Fruit fly (Drosophila melanogaster) whole organism, prepupa: Measurements from ENCODE around the gene CG11345.

ENCODE experiments used
- Blimp-1 ChIP-seq: fragments of 200-800 bp; sonication (Bioruptor generic); optimal IDR thresholded peaks from 3 replicates; lab custom pipeline; 2017; ENCODE audit warnings: missing biosample characterization, missing genetic modification characterization, mild to moderate bottlenecking, moderate library complexity, missing genetic modification reagents
- CG10631 ChIP-seq: fragments of 200-800 bp; sonication (Bioruptor generic); optimal IDR thresholded peaks from 2 replicates; lab custom pipeline; 2016; ENCODE audit warnings: missing biosample characterization, missing genetic modification characterization
- CG10669 ChIP-seq: fragments of 200-800 bp; sonication (Bioruptor generic); optimal IDR thresholded peaks from 3 replicates; lab custom pipeline; 2018; ENCODE audit warnings: missing biosample characterization, mild to moderate bottlenecking, missing genetic modification characterization, moderate library complexity
- CG11294 ChIP-seq: fragments of 200-800 bp; sonication (Bioruptor generic); IDR thresholded peaks from 2 replicates; pipeline ENCODE4 v1.3.6; 2022; ENCODE audit warnings: missing biosample characterization, missing genetic modification characterization
- CG11902 ChIP-seq: fragments of 200-800 bp; sonication (Bioruptor generic); optimal IDR thresholded peaks from 3 replicates; lab custom pipeline; 2016; ENCODE audit warnings: missing biosample characterization, missing genetic modification characterization
- CG15336 ChIP-seq: fragments of 200-800 bp; sonication (Bioruptor generic); IDR thresholded peaks from 2 replicates; pipeline ENCODE4 v1.3.6; 2022; ENCODE audit warnings: missing biosample characterization, missing genetic modification characterization
- CG3032 ChIP-seq: fragments of 200-800 bp; optimal IDR thresholded peaks from 2 replicates; lab custom pipeline; 2019; ENCODE audit warnings: missing biosample characterization, mild to moderate bottlenecking, missing genetic modification characterization, moderate library complexity
- CG31627 ChIP-seq: fragments of 200-800 bp; sonication (Bioruptor generic); optimal IDR thresholded peaks from 3 replicates; lab custom pipeline; 2016; ENCODE audit warnings: missing biosample characterization, missing genetic modification characterization
- CG32006 ChIP-seq: fragments of 200-800 bp; sonication (Bioruptor generic); optimal IDR thresholded peaks from 3 replicates; lab custom pipeline; 2017; ENCODE audit warnings: missing biosample characterization, mild to moderate bottlenecking, missing genetic modification characterization
- CG3919 ChIP-seq: fragments of 200-800 bp; sonication (Bioruptor generic); optimal IDR thresholded peaks from 3 replicates; lab custom pipeline; 2016; ENCODE audit warnings: missing biosample characterization, missing genetic modification characterization
- CG6163 ChIP-seq: fragments of 200-800 bp; sonication (Bioruptor generic); IDR thresholded peaks from 3 replicates; pipeline ENCODE4 v1.3.6; 2022; ENCODE audit warnings: missing biosample characterization, missing genetic modification characterization
- CG6276 ChIP-seq: fragments of 200-800 bp; sonication (Bioruptor generic); optimal IDR thresholded peaks from 2 replicates; lab custom pipeline; 2017; ENCODE audit warnings: missing biosample characterization, mild to moderate bottlenecking, missing genetic modification characterization
- CG6792 ChIP-seq: fragments of 200-800 bp; sonication (Bioruptor generic); optimal IDR thresholded peaks from 3 replicates; lab custom pipeline; 2016; ENCODE audit warnings: missing biosample characterization, missing genetic modification characterization
- CG6808 ChIP-seq: fragments of 200-800 bp; sonication (Bioruptor generic); optimal IDR thresholded peaks from 3 replicates; lab custom pipeline; 2017; ENCODE audit warnings: missing biosample characterization, missing genetic modification characterization, mild to moderate bottlenecking, moderate library complexity, missing genetic modification reagents
- CG6854 ChIP-seq: fragments of 200-800 bp; sonication (Bioruptor generic); optimal IDR thresholded peaks from 2 replicates; lab custom pipeline; 2017; ENCODE audit warnings: missing biosample characterization, mild to moderate bottlenecking, missing genetic modification characterization
- CG9139 ChIP-seq: fragments of 200-800 bp; sonication (Bioruptor generic); optimal IDR thresholded peaks from 3 replicates; lab custom pipeline; 2017; ENCODE audit warnings: missing biosample characterization, mild to moderate bottlenecking, missing genetic modification characterization
- Eip75B ChIP-seq: fragments of 200-800 bp; sonication (Bioruptor generic); optimal IDR thresholded peaks from 3 replicates; lab custom pipeline; 2016; ENCODE audit warnings: missing biosample characterization, missing genetic modification characterization
- Eip78C ChIP-seq: fragments of 200-800 bp; sonication (Bioruptor generic); peaks from one replicate; lab custom pipeline; 2016; ENCODE audit warnings: missing biosample characterization, missing genetic modification characterization
- Ets21C ChIP-seq: fragments of 200-800 bp; sonication (Bioruptor generic); optimal IDR thresholded peaks from 3 replicates; lab custom pipeline; 2016; ENCODE audit warnings: missing biosample characterization, missing genetic modification characterization
- Ets96B ChIP-seq: fragments of 200-800 bp; optimal IDR thresholded peaks from 2 replicates; lab custom pipeline; 2019; ENCODE audit warnings: missing biosample characterization, mild to moderate bottlenecking, missing genetic modification characterization, moderate library complexity
- Gug ChIP-seq: fragments of 200-800 bp; sonication (Bioruptor generic); IDR thresholded peaks from 2 replicates; pipeline ENCODE4 v1.3.6; 2022; ENCODE audit warnings: missing biosample characterization, missing genetic modification characterization
- Hr38 ChIP-seq: sonication (Bioruptor generic); optimal IDR thresholded peaks from 2 replicates; lab custom pipeline; 2016; ENCODE audit warnings: missing biosample characterization, missing genetic modification characterization
- Hr39 ChIP-seq: fragments of 200-800 bp; sonication (Bioruptor generic); optimal IDR thresholded peaks from 2 replicates; lab custom pipeline; 2016; ENCODE audit warnings: missing biosample characterization, missing genetic modification characterization
- Hr4 ChIP-seq: fragments of 200-800 bp; sonication (Bioruptor generic); optimal IDR thresholded peaks from 3 replicates; lab custom pipeline; 2016; ENCODE audit warnings: missing biosample characterization, missing genetic modification characterization
- Lpt ChIP-seq: fragments of 200-800 bp; sonication (Bioruptor generic); optimal IDR thresholded peaks from 3 replicates; lab custom pipeline; 2016; ENCODE audit warnings: missing biosample characterization, missing genetic modification characterization
- Met ChIP-seq: fragments of 200-800 bp; sonication (Bioruptor generic); optimal IDR thresholded peaks from 3 replicates; lab custom pipeline; 2016; ENCODE audit warnings: missing biosample characterization, missing genetic modification characterization
- Smox ChIP-seq: fragments of 200-800 bp; sonication (Bioruptor generic); optimal IDR thresholded peaks from 3 replicates; lab custom pipeline; 2016; ENCODE audit warnings: missing biosample characterization, missing genetic modification characterization
- Sox102F ChIP-seq: fragments of 200-800 bp; sonication (Bioruptor generic); optimal IDR thresholded peaks from 2 replicates; lab custom pipeline; 2016; ENCODE audit warnings: missing biosample characterization, mild to moderate bottlenecking, missing genetic modification characterization
- Sox14 ChIP-seq: fragments of 200-800 bp; sonication (Bioruptor generic); optimal IDR thresholded peaks from 3 replicates; lab custom pipeline; 2016; ENCODE audit warnings: missing biosample characterization, missing genetic modification characterization
- Sox15 ChIP-seq: fragments of 200-800 bp; sonication (Bioruptor generic); optimal IDR thresholded peaks from 3 replicates; lab custom pipeline; 2016; ENCODE audit warnings: missing biosample characterization, missing genetic modification characterization
- acj6 ChIP-seq: fragments of 200-800 bp; sonication (Bioruptor generic); optimal IDR thresholded peaks from 3 replicates; lab custom pipeline; 2016; ENCODE audit warnings: missing biosample characterization, missing genetic modification characterization
- cyc ChIP-seq: fragments of 200-800 bp; sonication (Bioruptor generic); optimal IDR thresholded peaks from 3 replicates; lab custom pipeline; 2016; ENCODE audit warnings: missing biosample characterization, missing genetic modification characterization
- dac ChIP-seq: fragments of 200-800 bp; sonication (Bioruptor generic); optimal IDR thresholded peaks from 2 replicates; lab custom pipeline; 2017; ENCODE audit warnings: missing biosample characterization, mild to moderate bottlenecking, missing genetic modification characterization
- dsx ChIP-seq: fragments of 200-800 bp; optimal IDR thresholded peaks from 3 replicates; lab custom pipeline; 2019; ENCODE audit warnings: missing biosample characterization, mild to moderate bottlenecking, missing genetic modification characterization, moderate library complexity; ENCODE audit not compliant: poor library complexity, severe bottlenecking
- eg ChIP-seq: fragments of 200-800 bp; sonication (Bioruptor generic); IDR thresholded peaks from 3 replicates; pipeline ENCODE4 v1.3.6; 2022; ENCODE audit warnings: missing biosample characterization, missing genetic modification characterization
- esn ChIP-seq: fragments of 200-800 bp; sonication (Bioruptor generic); optimal IDR thresholded peaks from 2 replicates; lab custom pipeline; 2016; ENCODE audit warnings: missing biosample characterization, mild to moderate bottlenecking, missing genetic modification characterization, moderate library complexity
- fd59A ChIP-seq: fragments of 200-800 bp; sonication (Bioruptor generic); optimal IDR thresholded peaks from 2 replicates; lab custom pipeline; 2017; ENCODE audit warnings: missing biosample characterization, mild to moderate bottlenecking, missing genetic modification characterization, missing genetic modification reagents
- fd85E ChIP-seq: fragments of 200-800 bp; sonication (Bioruptor generic); optimal IDR thresholded peaks from 3 replicates; lab custom pipeline; 2016; ENCODE audit warnings: missing biosample characterization, missing genetic modification characterization
- fkh ChIP-seq: fragments of 200-800 bp; sonication (Bioruptor generic); optimal IDR thresholded peaks from 3 replicates; lab custom pipeline; 2017; ENCODE audit warnings: missing biosample characterization, mild to moderate bottlenecking, missing genetic modification characterization, moderate library complexity
- lz ChIP-seq: fragments of 200-800 bp; sonication (Bioruptor generic); optimal IDR thresholded peaks from 3 replicates; lab custom pipeline; 2016; ENCODE audit warnings: missing biosample characterization, missing genetic modification characterization
- pdm3 ChIP-seq: fragments of 200-800 bp; sonication (Bioruptor generic); optimal IDR thresholded peaks from 3 replicates; lab custom pipeline; 2016; ENCODE audit warnings: missing biosample characterization, missing genetic modification characterization
- salr ChIP-seq, 2 experiments: fragments of 200-800 bp; sonication (Bioruptor generic); optimal IDR thresholded peaks; 3 replicates each; lab custom pipeline; 2016 to 2018; ENCODE audit warnings: missing biosample characterization in 2 of 2, missing genetic modification characterization in 2 of 2, mild to moderate bottlenecking in 1 of 2
- spab ChIP-seq: fragments of 200-800 bp; sonication (Bioruptor generic); optimal IDR thresholded peaks from 2 replicates; lab custom pipeline; 2017; ENCODE audit warnings: missing biosample characterization, mild to moderate bottlenecking, missing genetic modification characterization, missing genetic modification reagents
- ss ChIP-seq, 2 experiments: fragments of 200-800 bp; sonication (Bioruptor generic); optimal IDR thresholded peaks; 2 replicates in 1 of 2; 3 replicates in 1 of 2; lab custom pipeline; 2017 to 2018; ENCODE audit warnings: mild to moderate bottlenecking in 2 of 2, missing biosample characterization in 2 of 2, missing genetic modification characterization in 2 of 2, moderate library complexity in 1 of 2
- svp ChIP-seq: fragments of 200-800 bp; sonication (Bioruptor generic); peaks from one replicate; lab custom pipeline; 2016; ENCODE audit warnings: missing biosample characterization, missing genetic modification characterization
- topi ChIP-seq: fragments of 200-800 bp; sonication (Bioruptor generic); optimal IDR thresholded peaks from 3 replicates; lab custom pipeline; 2016; ENCODE audit warnings: missing biosample characterization, missing genetic modification characterization
- vri ChIP-seq: fragments of 200-800 bp; sonication (Bioruptor generic); optimal IDR thresholded peaks from 3 replicates; lab custom pipeline; 2016; ENCODE audit warnings: missing biosample characterization, mild to moderate bottlenecking, missing genetic modification characterization

The CG11345 gene

dm6 chr3L:4411951-4412350 lies 46.0 kb downstream of the CG11345 start:
- TF ChIP-seq CG6808 (GFP tag; lab: Kevin White, UChicago) (no peak), CG11294 (no peak), cyc (no peak), Gug (GFP tag; lab: Robert Waterston, UW) (no peak), CG32006 (no peak), Sox15 (GFP tag; lab: Kevin White, UChicago) (no peak), CG31627 (no peak), salr (GFP tag; optimal IDR thresholded peaks at IDR 0.05; lab: Kevin White, UChicago) (no peak), Hr39 (GFP tag; lab: Kevin White, UChicago) (no peak), eg (no peak), Hr4 (GFP tag; lab: Kevin White, UChicago) (no peak), Blimp-1 (GFP tag; lab: Kevin White, UChicago) (no peak), Sox14 (GFP tag; lab: Kevin White, UChicago) (no peak), Smox (GFP tag; lab: Kevin White, UChicago) (no peak), CG6792 (GFP tag; lab: Kevin White, UChicago) (no peak), fkh (GFP tag; lab: Kevin White, UChicago) (no peak), dsx (GFP tag; lab: Kevin White, UChicago) (no peak), lz (GFP tag; lab: Kevin White, UChicago) (no peak), dac (GFP tag; lab: Kevin White, UChicago) (no peak)

dm6 chr3L:4411025-4411873 lies 46.7 kb downstream of the CG11345 start:
- TF ChIP-seq esn (GFP tag; lab: Kevin White, UChicago) (peak; percentile 30), acj6 (GFP tag; lab: Kevin White, UChicago) (peak; percentile 19), Ets96B (no peak), dsx (GFP tag; lab: Kevin White, UChicago) (no peak), CG31627 (no peak), CG15336 (GFP tag; lab: Robert Waterston, UW) (no peak), CG10669 (GFP tag; lab: Kevin White, UChicago) (no peak), Eip78C (GFP tag; lab: Kevin White, UChicago) (peak; percentile 67), fd85E (GFP tag; lab: Kevin White, UChicago) (no peak), lz (GFP tag; lab: Kevin White, UChicago) (no peak), topi (GFP tag; lab: Kevin White, UChicago) (peak; percentile 23), spab (GFP tag; lab: Kevin White, UChicago) (no peak), fkh (GFP tag; lab: Kevin White, UChicago) (no peak), CG6276 (no peak), vri (GFP tag; lab: Kevin White, UChicago) (peak; percentile 69), Hr39 (GFP tag; lab: Kevin White, UChicago) (peak; percentile 24), CG6854 (no peak), Eip75B (GFP tag; lab: Kevin White, UChicago) (no peak), CG3919 (GFP tag; lab: Kevin White, UChicago) (no peak), fd59A (GFP tag; lab: Kevin White, UChicago) (no peak), Ets21C (GFP tag; lab: Kevin White, UChicago) (no peak), Sox15 (GFP tag; lab: Kevin White, UChicago) (no peak), ss (GFP tag; optimal IDR thresholded peaks at IDR 0.05; lab: Kevin White, UChicago) (no peak), pdm3 (GFP tag; lab: Kevin White, UChicago) (no peak), Met (GFP tag; lab: Kevin White, UChicago) (peak; percentile 24), CG3032 (tag; lab: Kevin White, UChicago) (no peak), Hr38 (no peak), CG6792 (GFP tag; lab: Kevin White, UChicago) (peak; percentile 6), CG10631 (GFP tag; lab: Kevin White, UChicago) (no peak), Lpt (GFP tag; lab: Kevin White, UChicago) (no peak), CG11902 (GFP tag; lab: Kevin White, UChicago) (no peak), CG9139 (GFP tag; lab: Kevin White, UChicago) (no peak), CG6163 (GFP tag; lab: Robert Waterston, UW) (no peak), Sox102F (peak; percentile 48), dac (GFP tag; lab: Kevin White, UChicago) (no peak), CG6808 (GFP tag; lab: Kevin White, UChicago) (no peak), svp (peak; percentile 73), CG32006 (peak; percentile 33), Gug (GFP tag; lab: Robert Waterston, UW) (no peak)
